Worm (Caenorhabditis elegans) whole organism, L2 larva: ENCODE data around the gene C37E2.10.

Source experiments
- C34F6.9 ChIP-seq: fragments of 150-350 bp; optimal IDR thresholded peaks from 2 replicates; lab custom pipeline; 2014; ENCODE audit warnings: missing biosample characterization, missing genetic modification characterization
- R02D3.7 ChIP-seq: fragments of 150-350 bp; optimal IDR thresholded peaks from 2 replicates; lab custom pipeline; 2014; ENCODE audit warnings: missing biosample characterization, missing genetic modification characterization
- Y55F3AM.14 ChIP-seq: fragments of 200-800 bp; sonication (Bioruptor generic); optimal IDR thresholded peaks from 2 replicates; lab custom pipeline; 2018; ENCODE audit warnings: mild to moderate bottlenecking, missing genetic modification characterization, missing compliant biosample characterization
- ZK546.5 ChIP-seq: sonication (generic microtip); optimal IDR thresholded peaks from 2 replicates; lab custom pipeline; 2017; ENCODE audit warnings: missing biosample characterization, missing genetic modification characterization
- ama-1 ChIP-seq: fragments of 150-350 bp; optimal IDR thresholded peaks from 2 replicates; lab custom pipeline; 2018; ENCODE audit warnings: inconsistent platforms
- blmp-1 ChIP-seq: sonication (generic microtip); optimal IDR thresholded peaks from 2 replicates; lab custom pipeline; 2017; ENCODE audit warnings: missing genetic modification characterization, mild to moderate bottlenecking, missing compliant biosample characterization, antibody characterized with exemption, moderate library complexity; ENCODE audit not compliant: insufficient read depth
- ceh-16 ChIP-seq: fragments of 150-350 bp; optimal IDR thresholded peaks from 2 replicates; lab custom pipeline; 2014; ENCODE audit warnings: missing biosample characterization, missing genetic modification characterization
- crh-2 ChIP-seq: sonication (generic microtip); optimal IDR thresholded peaks from 2 replicates; lab custom pipeline; 2017; ENCODE audit warnings: missing biosample characterization, missing genetic modification characterization
- dmd-4 ChIP-seq: sonication (generic microtip); optimal IDR thresholded peaks from 2 replicates; lab custom pipeline; 2017; ENCODE audit warnings: missing biosample characterization, missing genetic modification characterization
- egl-27 ChIP-seq: sonication (generic microtip); optimal IDR thresholded peaks from 3 replicates; lab custom pipeline; 2017; ENCODE audit warnings: missing biosample characterization, missing genetic modification reagents, missing genetic modification characterization
- elt-1 ChIP-seq: fragments of 150-350 bp; optimal IDR thresholded peaks from 2 replicates; lab custom pipeline; 2014; ENCODE audit warnings: missing biosample characterization, missing genetic modification characterization
- fos-1 ChIP-seq: fragments of 150-350 bp; optimal IDR thresholded peaks from 2 replicates; lab custom pipeline; 2014; ENCODE audit warnings: missing biosample characterization, missing genetic modification characterization
- gmeb-1 ChIP-seq: fragments of 150-350 bp; optimal IDR thresholded peaks from 2 replicates; lab custom pipeline; 2014; ENCODE audit warnings: missing biosample characterization, missing genetic modification characterization
- lin-13 ChIP-seq: fragments of 150-350 bp; optimal IDR thresholded peaks from 2 replicates; lab custom pipeline; 2014; ENCODE audit warnings: missing biosample characterization, missing genetic modification reagents, missing genetic modification characterization
- mab-5 ChIP-seq: fragments of 150-350 bp; optimal IDR thresholded peaks from 2 replicates; lab custom pipeline; 2014; ENCODE audit warnings: missing biosample characterization, missing genetic modification characterization
- mdl-1 ChIP-seq, 2 experiments: fragments of 150-350 bp in 1 of 2; sonication (generic microtip) in 1 of 2; optimal IDR thresholded peaks; 2 replicates each; lab custom pipeline; 2017; ENCODE audit warnings: missing biosample characterization in 2 of 2, missing genetic modification characterization in 2 of 2
- nhr-10 ChIP-seq: sonication (generic microtip); optimal IDR thresholded peaks from 2 replicates; lab custom pipeline; 2017; ENCODE audit warnings: missing biosample characterization, missing genetic modification characterization
- nhr-11 ChIP-seq: fragments of 150-350 bp; optimal IDR thresholded peaks from 2 replicates; lab custom pipeline; 2014; ENCODE audit warnings: missing biosample characterization, missing genetic modification characterization
- nhr-12 ChIP-seq: fragments of 150-350 bp; optimal IDR thresholded peaks from 2 replicates; lab custom pipeline; 2014; ENCODE audit warnings: missing biosample characterization, missing genetic modification characterization
- nhr-129 ChIP-seq: fragments of 150-350 bp; optimal IDR thresholded peaks from 2 replicates; lab custom pipeline; 2014; ENCODE audit warnings: missing biosample characterization, missing genetic modification characterization
- nhr-237 ChIP-seq: fragments of 150-350 bp; optimal IDR thresholded peaks from 2 replicates; lab custom pipeline; 2014; ENCODE audit warnings: missing biosample characterization, missing genetic modification characterization
- nhr-25 ChIP-seq: fragments of 150-350 bp; sonication (generic microtip); optimal IDR thresholded peaks from 3 replicates; lab custom pipeline; 2014; ENCODE audit warnings: missing biosample characterization, missing genetic modification characterization
- nhr-6 ChIP-seq: fragments of 150-350 bp; optimal IDR thresholded peaks from 2 replicates; lab custom pipeline; 2014; ENCODE audit warnings: missing biosample characterization, missing genetic modification characterization
- nhr-77 ChIP-seq: fragments of 150-350 bp; optimal IDR thresholded peaks from 2 replicates; lab custom pipeline; 2014; ENCODE audit warnings: missing biosample characterization, missing genetic modification characterization
- peb-1 ChIP-seq: fragments of 150-350 bp; optimal IDR thresholded peaks from 2 replicates; lab custom pipeline; 2014; ENCODE audit warnings: missing biosample characterization, missing genetic modification characterization
- skn-1 ChIP-seq: sonication (generic microtip); optimal IDR thresholded peaks from 2 replicates; lab custom pipeline; 2017; ENCODE audit warnings: missing biosample characterization, missing genetic modification characterization
- sma-3 ChIP-seq: sonication (generic microtip); optimal IDR thresholded peaks from 2 replicates; lab custom pipeline; 2016; ENCODE audit warnings: missing genetic modification reagents, missing genetic modification characterization, missing compliant biosample characterization
- sma-9 ChIP-seq, 2 experiments: fragments of 150-350 bp in 1 of 2; sonication (generic microtip) in 1 of 2; optimal IDR thresholded peaks; 2 replicates each; lab custom pipeline; 2014 to 2016; ENCODE audit warnings: missing genetic modification characterization in 2 of 2, mild to moderate bottlenecking in 1 of 2, missing biosample characterization in 1 of 2, missing compliant biosample characterization in 1 of 2, missing genetic modification reagents in 1 of 2, moderate library complexity in 1 of 2
- snpc-4 ChIP-seq: fragments of 150-350 bp; optimal IDR thresholded peaks from 2 replicates; lab custom pipeline; 2014; ENCODE audit warnings: missing biosample characterization, missing genetic modification characterization
- unc-39 ChIP-seq: fragments of 150-350 bp; optimal IDR thresholded peaks from 2 replicates; lab custom pipeline; 2014; ENCODE audit warnings: missing biosample characterization, missing genetic modification characterization
- ztf-11 ChIP-seq: sonication (generic microtip); optimal IDR thresholded peaks from 2 replicates; lab custom pipeline; 2017; ENCODE audit warnings: missing biosample characterization, missing genetic modification characterization
- ztf-4 ChIP-seq: fragments of 150-350 bp; optimal IDR thresholded peaks from 2 replicates; lab custom pipeline; 2014; ENCODE audit warnings: missing biosample characterization, missing genetic modification characterization

Gene C37E2.10

DNA sequence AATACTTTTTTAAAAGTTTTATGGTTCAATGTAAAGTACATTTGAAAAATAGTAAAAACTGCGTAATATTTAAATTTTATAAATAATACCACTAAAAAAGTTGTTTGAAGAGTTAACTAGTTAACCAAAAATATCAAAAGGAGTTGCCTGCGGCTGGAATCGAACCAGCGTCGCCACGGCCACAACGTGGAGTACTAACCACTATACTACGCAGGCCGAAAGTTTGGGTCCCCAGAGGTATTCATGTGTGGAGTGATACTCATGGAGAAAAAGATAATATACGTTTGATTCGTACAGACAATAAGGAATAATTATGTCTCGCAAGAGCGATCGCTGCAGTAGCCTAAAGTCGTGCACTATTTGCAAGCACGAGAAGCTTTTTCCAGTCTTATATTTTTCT, 42.0 kb upstream of the C37E2.10 start:
- TF ChIP-seq sma-3 (GFP tag; lab: Kevin White, UChicago): peak; percentile 20
- TF ChIP-seq crh-2: peak; percentile 5

DNA sequence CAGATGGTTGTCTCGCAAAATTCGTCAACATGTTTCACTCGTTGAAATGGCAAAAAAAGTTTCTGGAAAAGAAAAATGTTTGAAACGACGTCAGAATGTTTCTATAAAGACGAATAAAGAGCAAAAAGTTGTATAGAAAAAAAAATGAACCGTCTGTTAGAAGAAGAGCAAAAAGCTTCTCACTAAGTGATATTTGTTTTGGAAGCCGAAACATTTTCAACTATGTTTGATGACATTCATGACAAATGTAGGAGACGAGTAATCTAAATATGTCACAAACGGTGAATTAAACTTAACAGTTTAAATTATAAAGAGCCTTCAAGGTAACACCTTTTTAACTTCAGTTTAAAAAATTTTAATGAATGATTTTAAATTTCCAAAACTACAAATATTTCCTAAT, 38.7 kb upstream of the C37E2.10 start, which contains the start of gene nkat-1:
Gene nkat-1, minus strand, starts transcription at position 101 of the 400 bp plus-strand sequence.
- TF ChIP-seq skn-1 (tag; lab: Kevin White, UChicago): no peak
- no peak for TF ChIP-seq sma-9 (GFP tag; optimal IDR thresholded peaks at IDR 0.05; lab: Kevin White, UChicago)
- TF ChIP-seq sma-9 (tag; optimal IDR thresholded peaks at IDR 0.05; lab: Kevin White, UChicago): no peak
- TF ChIP-seq ZK546.5 (tag; lab: Kevin White, UChicago): no peak
- no peak for TF ChIP-seq gmeb-1 (tag; lab: Kevin White, UChicago)
- TF ChIP-seq nhr-10 (tag; lab: Kevin White, UChicago): no peak
- TF ChIP-seq mdl-1 (tag; optimal IDR thresholded peaks at IDR 0.05; lab: Kevin White, UChicago): no peak
- no peak for TF ChIP-seq fos-1 (tag; lab: Kevin White, UChicago)
- TF ChIP-seq nhr-25 (tag; lab: Kevin White, UChicago): no peak
- TF ChIP-seq ztf-4: no peak
- no peak for TF ChIP-seq nhr-12 (tag; lab: Kevin White, UChicago)
- TF ChIP-seq ama-1: no peak
- TF ChIP-seq mab-5: no peak
- TF ChIP-seq nhr-11 (tag; lab: Kevin White, UChicago): no peak
- no peak for TF ChIP-seq nhr-77 (tag; lab: Kevin White, UChicago)
- no peak for TF ChIP-seq egl-27 (tag; lab: Kevin White, UChicago)
- no peak for TF ChIP-seq nhr-6
- TF ChIP-seq peb-1 (tag; lab: Kevin White, UChicago): no peak
- TF ChIP-seq nhr-237 (tag; lab: Kevin White, UChicago): no peak
- no peak for TF ChIP-seq Y55F3AM.14 (GFP tag; lab: Kevin White, UChicago)

DNA sequence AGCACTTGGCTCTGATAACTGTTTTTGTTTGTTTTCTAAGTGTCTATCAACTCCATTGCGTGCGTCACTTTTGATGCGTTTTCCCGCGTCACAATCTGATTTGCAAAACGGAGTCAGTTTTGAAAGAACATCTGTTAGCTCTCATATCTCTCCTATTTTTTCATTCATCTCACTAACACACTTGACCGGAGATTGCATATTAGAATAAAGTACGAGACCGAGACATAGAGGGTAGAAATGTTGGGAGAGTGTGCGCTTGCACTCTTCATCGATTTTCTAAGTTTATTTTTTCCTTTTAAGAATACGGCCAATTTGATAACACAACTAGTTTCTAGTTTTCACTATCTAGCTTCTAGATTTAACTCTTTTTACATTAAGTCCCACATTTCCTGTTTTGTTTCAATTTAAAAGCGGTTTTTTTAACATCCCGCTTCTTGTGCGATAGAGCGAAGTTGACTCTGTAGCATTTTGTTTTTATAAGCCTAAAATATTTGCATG, 37.4 kb upstream of the C37E2.10 start:
- TF ChIP-seq dmd-4 (tag; lab: Kevin White, UChicago) (no peak), ZK546.5 (tag; lab: Kevin White, UChicago) (no peak), C34F6.9 (peak; percentile 24)

DNA sequence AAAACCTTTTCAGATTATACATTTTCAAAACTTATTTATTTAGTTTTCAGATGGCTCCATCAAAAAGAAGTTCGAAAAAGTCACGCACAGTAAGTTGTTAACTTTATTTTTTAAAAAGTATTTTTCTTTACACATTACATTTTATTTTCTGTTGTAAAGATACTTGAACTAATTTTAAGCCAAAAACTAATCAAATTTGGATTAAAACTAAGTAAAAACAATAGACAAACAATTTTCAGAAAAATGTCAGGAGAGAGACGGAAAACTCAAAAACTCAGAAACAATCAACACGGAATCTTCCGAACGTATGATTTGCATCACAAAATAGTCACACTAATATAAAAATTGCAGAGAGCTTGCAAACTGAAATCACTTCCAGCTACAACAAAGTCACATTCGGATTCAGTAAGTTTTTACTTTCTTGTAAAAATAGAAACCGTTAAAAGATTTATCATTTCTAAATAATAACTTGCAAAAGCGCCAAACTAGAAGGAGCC, 36.8 kb upstream of the C37E2.10 start, which contains the start of gene ceh-89:
Gene ceh-89, plus strand, starts transcription at position 51 of the 497 bp plus-strand sequence.
- TF ChIP-seq dmd-4 (tag; lab: Kevin White, UChicago) (no peak), C34F6.9 (no peak), ztf-11 (tag; lab: Kevin White, UChicago) (no peak), sma-3 (GFP tag; lab: Kevin White, UChicago) (no peak), snpc-4 (tag; lab: Kevin White, UChicago) (no peak), lin-13 (no peak), blmp-1 (tag; lab: Kevin White, UChicago) (no peak), ZK546.5 (tag; lab: Kevin White, UChicago) (no peak), fos-1 (tag; lab: Kevin White, UChicago) (no peak), ceh-16 (tag; lab: Kevin White, UChicago) (no peak), R02D3.7 (no peak), ama-1 (no peak), sma-9 (GFP tag; optimal IDR thresholded peaks at IDR 0.05; lab: Kevin White, UChicago) (no peak), sma-9 (tag; optimal IDR thresholded peaks at IDR 0.05; lab: Kevin White, UChicago) (no peak)

DNA sequence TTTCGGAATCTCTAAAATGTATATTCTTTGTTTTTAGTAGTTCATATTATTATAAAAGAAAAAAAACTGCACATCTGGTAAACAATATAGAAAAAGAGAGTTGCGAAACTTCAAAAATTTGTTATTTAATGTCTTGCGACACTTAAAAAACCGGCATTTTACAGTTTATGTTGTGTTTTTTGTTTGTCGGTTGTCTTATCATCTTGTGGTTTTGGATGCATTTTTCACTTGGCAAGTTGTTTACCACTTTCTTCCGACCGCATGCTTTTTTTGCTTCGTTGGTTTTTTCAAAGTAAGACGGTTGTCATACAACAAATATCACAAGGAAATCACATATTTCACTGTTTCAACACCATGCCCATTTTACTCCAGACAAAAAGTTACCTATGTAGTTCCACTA, 33.2 kb upstream of the C37E2.10 start:
- no peak for TF ChIP-seq Y55F3AM.14 (GFP tag; lab: Kevin White, UChicago)
- no peak for TF ChIP-seq skn-1 (tag; lab: Kevin White, UChicago)
- TF ChIP-seq nhr-10 (tag; lab: Kevin White, UChicago): no peak
- no peak for TF ChIP-seq gmeb-1 (tag; lab: Kevin White, UChicago)
- no peak for TF ChIP-seq ztf-11 (tag; lab: Kevin White, UChicago)
- TF ChIP-seq C34F6.9: no peak
- no peak for TF ChIP-seq lin-13
- no peak for TF ChIP-seq sma-3 (GFP tag; lab: Kevin White, UChicago)
- peak; percentile 35 for TF ChIP-seq nhr-129 (tag; lab: Kevin White, UChicago)
- no peak for TF ChIP-seq sma-9 (GFP tag; optimal IDR thresholded peaks at IDR 0.05; lab: Kevin White, UChicago)
- no peak for TF ChIP-seq sma-9 (tag; optimal IDR thresholded peaks at IDR 0.05; lab: Kevin White, UChicago)
- TF ChIP-seq crh-2: peak; percentile 16
- TF ChIP-seq mab-5: no peak
- TF ChIP-seq nhr-6: no peak
- no peak for TF ChIP-seq unc-39 (tag; lab: Kevin White, UChicago)
- TF ChIP-seq elt-1: no peak
- TF ChIP-seq ceh-16 (tag; lab: Kevin White, UChicago): no peak
